Fruit fly (Drosophila melanogaster): Measurements from ENCODE around the gene CG7215.

The CG7215 gene

DNA sequence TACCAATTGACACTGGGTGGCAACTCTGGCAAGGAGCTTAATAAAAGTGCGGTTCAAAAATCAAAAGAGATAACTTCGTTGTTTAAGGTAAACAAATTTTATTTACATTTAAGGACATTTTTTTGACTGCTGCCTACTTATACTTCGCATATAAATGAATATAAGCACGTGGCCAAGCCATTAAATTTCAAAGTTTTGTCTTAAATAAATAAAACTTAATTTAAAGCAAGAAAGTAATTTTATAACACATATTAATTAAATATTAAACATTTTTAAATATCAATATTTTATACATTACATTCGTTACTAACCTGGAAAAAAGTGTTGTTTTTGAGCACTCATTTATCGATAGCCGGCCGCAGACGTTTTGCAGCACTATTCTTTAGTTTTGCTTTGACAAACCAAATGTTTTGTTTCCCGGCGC is 21.6 kb upstream of the CG7215 start, which contains the start of the genes CG12321 and MED17 (continued):
- TF ChIP-seq BEAF-32 (GFP tag; optimal IDR thresholded peaks at IDR 0.05) (peak; percentile 64), gsb-n (tag; optimal IDR thresholded peaks at IDR 0.05) (peak; percentile 70), CG13775 (GFP tag; optimal IDR thresholded peaks at IDR 0.05) (peak; percentile 94), CoRest (tag; optimal IDR thresholded peaks at IDR 0.05) (peak; percentile 95), CG3838 (GFP tag; optimal IDR thresholded peaks at IDR 0.05) (peak; percentile 43), Drgx (GFP tag; IDR thresholded peaks at IDR 0.05) (peak; percentile 72), CG6813 (GFP tag; optimal IDR thresholded peaks at IDR 0.05) (peak; percentile 42), CG10431 (GFP tag; optimal IDR thresholded peaks at IDR 0.05) (peak; percentile 51), Gsc (GFP tag; IDR thresholded peaks at IDR 0.05) (peak; percentile 52), schlank (tag; optimal IDR thresholded peaks at IDR 0.05) (peak; percentile 26), CG17328 (GFP tag; IDR thresholded peaks at IDR 0.05) (peak; percentile 75), CG7928 (GFP tag; optimal IDR thresholded peaks at IDR 0.05) (peak; percentile 69), Usf (GFP tag; optimal IDR thresholded peaks at IDR 0.05) (peak; percentile 85), pros (GFP tag; optimal IDR thresholded peaks at IDR 0.05) (no peak), CG9727 (GFP tag; optimal IDR thresholded peaks at IDR 0.05) (peak; percentile 90), croc (GFP tag; conservative IDR thresholded peaks at IDR 0.05) (peak; percentile 76), MBD-R2 (GFP tag; IDR thresholded peaks at IDR 0.05) (peak; percentile 86), Fer2 (tag; optimal IDR thresholded peaks at IDR 0.05) (peak; percentile 71), Meics (GFP tag; optimal IDR thresholded peaks at IDR 0.05) (peak; percentile 100), HHEX (GFP tag; optimal IDR thresholded peaks at IDR 0.05) (peak; percentile 87), odd (GFP tag; optimal IDR thresholded peaks at IDR 0.05) (peak; percentile 58), Atf-2 (GFP tag; optimal IDR thresholded peaks at IDR 0.05) (peak; percentile 29), CG12299 (tag; optimal IDR thresholded peaks at IDR 0.05) (peak; percentile 68), z (GFP tag; IDR thresholded peaks at IDR 0.05) (no peak), CG17802 (tag; optimal IDR thresholded peaks at IDR 0.05) (peak; percentile 52), Neu2 (GFP tag; optimal IDR thresholded peaks at IDR 0.05; ENCODE audit: borderline replicate concordance) (no peak), CG11247 (GFP tag; IDR thresholded peaks at IDR 0.05) (peak; percentile 92), Rx (GFP tag; IDR thresholded peaks at IDR 0.05) (peak; percentile 80), zen (tag; optimal IDR thresholded peaks at IDR 0.05) (peak; percentile 87), CkIIα-i1 (GFP tag; IDR thresholded peaks at IDR 0.05) (peak; percentile 16; the same call in 1 of the 2 replicates), CG18476 (GFP tag; optimal IDR thresholded peaks at IDR 0.05) (peak; percentile 84), CG31388 (GFP tag; optimal IDR thresholded peaks at IDR 0.05) (peak; percentile 82), Mes4 (GFP tag; optimal IDR thresholded peaks at IDR 0.05) (peak; percentile 33), Adf1 (GFP tag; IDR thresholded peaks at IDR 0.05) (peak; percentile 49), PHDP (tag; optimal IDR thresholded peaks at IDR 0.05) (peak; percentile 88), CG16863 (GFP tag; optimal IDR thresholded peaks at IDR 0.05) (peak; percentile 66), CG8290 (GFP tag; optimal IDR thresholded peaks at IDR 0.05) (peak; percentile 96), CG8290 (tag; optimal IDR thresholded peaks at IDR 0.05) (peak; percentile 73 to 85), CG4617 (GFP tag; optimal IDR thresholded peaks at IDR 0.05; ENCODE audit: borderline replicate concordance) (peak; percentile 83), Oaz (GFP tag; IDR thresholded peaks at IDR 0.05) (peak; percentile 50; the same call in 1 of the 2 replicates), Rfx (GFP tag; IDR thresholded peaks at IDR 0.05) (peak; percentile 96), lov (optimal IDR thresholded peaks at IDR 0.05) (no peak), lov (GFP tag; IDR thresholded peaks at IDR 0.05) (peak; percentile 74; the same call in 1 of the 3 replicates), Xrp1 (GFP tag; IDR thresholded peaks at IDR 0.05) (peak; percentile 92), exex (tag; optimal IDR thresholded peaks at IDR 0.05) (peak; percentile 61), CG17359 (tag; optimal IDR thresholded peaks at IDR 0.05) (peak; percentile 84), CG11398 (GFP tag; optimal IDR thresholded peaks at IDR 0.05) (no peak), grau (tag; optimal IDR thresholded peaks at IDR 0.05) (peak; percentile 88), Abd-B (GFP tag; optimal IDR thresholded peaks at IDR 0.05) (peak; percentile 94), CG9932 (GFP tag; IDR thresholded peaks at IDR 0.05) (peak; percentile 97), nerfin-2 (GFP tag; IDR thresholded peaks at IDR 0.05; ENCODE audit: partially characterized antibody) (no peak)
